Worm (Caenorhabditis elegans): ENCODE data around the gene gst-2.

- TF ChIP-seq ztf-11 (tag; optimal IDR thresholded peaks at IDR 0.05) (no peak), hlh-30 (tag; optimal IDR thresholded peaks at IDR 0.05; ENCODE audit: insufficient read depth) (no peak), snpc-4 (tag; optimal IDR thresholded peaks at IDR 0.05) (no peak), unc-62 (GFP tag; optimal IDR thresholded peaks at IDR 0.05 in 1 of 2) (no peak), unc-62 (tag; optimal IDR thresholded peaks at IDR 0.05) (no peak), lin-15B (tag; optimal IDR thresholded peaks at IDR 0.05) (no peak), unc-39 (tag; optimal IDR thresholded peaks at IDR 0.05) (no peak), R02D3.7 (tag; optimal IDR thresholded peaks at IDR 0.05) (no peak), ZK546.5 (tag; optimal IDR thresholded peaks at IDR 0.05) (no peak), mdl-1 (tag; optimal IDR thresholded peaks at IDR 0.05) (no peak), cey-2 (tag; optimal IDR thresholded peaks at IDR 0.05; ENCODE audit: borderline replicate concordance, insufficient read depth) (no peak)
Measured at ce11 chrIV:10144487-10144886, 2.6 kb upstream of the gst-2 start.

Measured in whole organism, L4 larva.